Fruit fly (Drosophila melanogaster): ENCODE data around the gene CG13312.

Gene CG13312

DNA sequence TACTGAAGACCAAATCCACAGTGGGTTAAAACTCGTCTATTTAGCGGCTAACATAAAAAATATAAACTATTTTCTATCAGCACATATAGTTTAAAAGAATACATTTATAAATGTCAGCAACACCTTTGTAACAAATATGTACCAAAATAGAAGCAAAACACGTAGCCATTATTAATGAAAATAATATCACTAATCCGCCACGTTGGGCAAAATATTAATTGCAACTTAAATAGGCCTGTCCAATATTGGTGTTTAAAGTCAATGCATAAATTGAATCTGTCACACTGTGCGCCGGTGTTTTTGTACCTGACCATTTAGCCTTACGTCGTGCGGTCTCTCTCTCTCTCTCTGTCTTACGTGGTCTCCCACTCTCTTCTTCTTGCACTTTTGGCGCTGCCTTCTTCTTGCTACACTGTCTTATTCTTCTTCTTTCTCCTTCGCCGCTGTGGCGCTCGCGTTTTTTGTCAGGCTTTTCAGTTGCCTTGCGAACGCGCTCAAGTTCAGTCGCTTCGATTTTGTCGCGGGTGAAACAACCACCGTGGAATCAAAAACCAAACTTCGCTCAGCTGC is 41.0 kb downstream of the CG13312 start (continued):
- peak; percentile 97 for TF ChIP-seq Jarid2 (GFP tag; optimal IDR thresholded peaks at IDR 0.05)
- TF ChIP-seq so (GFP tag; IDR thresholded peaks at IDR 0.05): peak; percentile 98
- peak; percentile 91 for TF ChIP-seq CG18764 (GFP tag; optimal IDR thresholded peaks at IDR 0.05)
- peak; percentile 93 for TF ChIP-seq trem (tag; optimal IDR thresholded peaks at IDR 0.05)
- peak; percentile 97 for TF ChIP-seq CG14710 (tag; optimal IDR thresholded peaks at IDR 0.05)
- peak; percentile 49; the same call in 2 of the 4 replicates for TF ChIP-seq Dll (GFP tag; IDR thresholded peaks at IDR 0.05; ENCODE audit: partially characterized antibody)
- TF ChIP-seq CG13624 (GFP tag; optimal IDR thresholded peaks at IDR 0.05): peak; percentile 80
- TF ChIP-seq cato (GFP tag; optimal IDR thresholded peaks at IDR 0.05; ENCODE audit: borderline replicate concordance): peak; percentile 98
- peak; percentile 97 for TF ChIP-seq lbe (GFP tag; optimal IDR thresholded peaks at IDR 0.05)
- TF ChIP-seq pum (GFP tag; optimal IDR thresholded peaks at IDR 0.05): peak; percentile 92
- peak; percentile 86 for TF ChIP-seq sqz (GFP tag; optimal IDR thresholded peaks at IDR 0.05)
- peak; percentile 27 for TF ChIP-seq gfzf (GFP tag; optimal IDR thresholded peaks at IDR 0.05)
- TF ChIP-seq CG6683 (GFP tag; optimal IDR thresholded peaks at IDR 0.05): peak; percentile 94
- peak; percentile 96 for TF ChIP-seq NC2α (GFP tag; optimal IDR thresholded peaks at IDR 0.05)
- TF ChIP-seq Fer1 (GFP tag; optimal IDR thresholded peaks at IDR 0.05): peak; percentile 98
- TF ChIP-seq tin (GFP tag; optimal IDR thresholded peaks at IDR 0.05): peak; percentile 98
- TF ChIP-seq pan (optimal IDR thresholded peaks at IDR 0.05): no peak
- peak in 1 of 2 experiments; percentile 99 for TF ChIP-seq pan (GFP tag; optimal IDR thresholded peaks at IDR 0.05 in 1 of 2, IDR thresholded peaks at IDR 0.05 in 1 of 2)
- TF ChIP-seq odd (GFP tag; optimal IDR thresholded peaks at IDR 0.05): peak; percentile 98
- peak; percentile 94 for TF ChIP-seq CG31224 (GFP tag; IDR thresholded peaks at IDR 0.05)
- TF ChIP-seq dimm (GFP tag; IDR thresholded peaks at IDR 0.05): peak; percentile 92
- TF ChIP-seq CG14860 (GFP tag; IDR thresholded peaks at IDR 0.05; ENCODE audit: partially characterized antibody): peak; percentile 73; the same call in 2 of the 3 replicates
- TF ChIP-seq CG1602 (GFP tag; optimal IDR thresholded peaks at IDR 0.05): peak; percentile 98
- peak; percentile 95 for TF ChIP-seq ap (GFP tag; IDR thresholded peaks at IDR 0.05)
- peak; percentile 90 for TF ChIP-seq wek (GFP tag; optimal IDR thresholded peaks at IDR 0.05)
- TF ChIP-seq crol (GFP tag; IDR thresholded peaks at IDR 0.05): peak; percentile 68
- peak; percentile 91 for TF ChIP-seq toy (GFP tag; IDR thresholded peaks at IDR 0.05)
- TF ChIP-seq cas (GFP tag; IDR thresholded peaks at IDR 0.05): peak; percentile 89
- no peak for TF ChIP-seq Tbp (GFP tag; optimal IDR thresholded peaks at IDR 0.05)
- TF ChIP-seq bab2 (GFP tag; optimal IDR thresholded peaks at IDR 0.05): peak; percentile 74
- peak; percentile 97 for TF ChIP-seq gsb (GFP tag; IDR thresholded peaks at IDR 0.05)
- TF ChIP-seq Hand (GFP tag; optimal IDR thresholded peaks at IDR 0.05): peak; percentile 95
- peak; percentile 92 for TF ChIP-seq sim (GFP tag; IDR thresholded peaks at IDR 0.05)
- TF ChIP-seq CG12104 (GFP tag; optimal IDR thresholded peaks at IDR 0.05): peak; percentile 93
- peak; percentile 99 for TF ChIP-seq CG7372 (GFP tag; IDR thresholded peaks at IDR 0.05)
- peak; percentile 66 for TF ChIP-seq CG13287 (GFP tag; IDR thresholded peaks at IDR 0.05; ENCODE audit: partially characterized antibody)
- TF ChIP-seq Dek (tag; optimal IDR thresholded peaks at IDR 0.05): peak; percentile 96
- peak; percentile 86 for TF ChIP-seq fd102C (GFP tag; optimal IDR thresholded peaks at IDR 0.05)
- TF ChIP-seq cwo (GFP tag; optimal IDR thresholded peaks at IDR 0.05): peak; percentile 94
- TF ChIP-seq Fer3 (tag; optimal IDR thresholded peaks at IDR 0.05): peak; percentile 92
- peak; percentile 97 for TF ChIP-seq Meics (GFP tag; optimal IDR thresholded peaks at IDR 0.05)
- peak; percentile 98 for TF ChIP-seq row (GFP tag; IDR thresholded peaks at IDR 0.05)
- TF ChIP-seq PHDP (tag; optimal IDR thresholded peaks at IDR 0.05): peak; percentile 98
- peak; percentile 47 for TF ChIP-seq Bgb (GFP tag; IDR thresholded peaks at IDR 0.05; ENCODE audit: partially characterized antibody)
- peak; percentile 96 for TF ChIP-seq oc (tag; optimal IDR thresholded peaks at IDR 0.05)
- TF ChIP-seq C15 (GFP tag; IDR thresholded peaks at IDR 0.05): peak; percentile 94
- peak; percentile 40; the same call in 1 of the 3 replicates for TF ChIP-seq CG7963 (GFP tag; IDR thresholded peaks at IDR 0.05; ENCODE audit: partially characterized antibody)
- peak; percentile 94 for TF ChIP-seq otp (GFP tag; IDR thresholded peaks at IDR 0.05)
- peak; percentile 97 for TF ChIP-seq CG11247 (GFP tag; IDR thresholded peaks at IDR 0.05)
- TF ChIP-seq TFAM (GFP tag; optimal IDR thresholded peaks at IDR 0.05): peak; percentile 86
